Fruit fly (Drosophila melanogaster) whole organism, wandering third instar larva: Measurements from ENCODE around the gene CG18586.

Experiments
- CG32264 ChIP-seq: fragments of 200-800 bp; sonication (Bioruptor generic); optimal IDR thresholded peaks from 2 replicates; lab custom pipeline; 2016; ENCODE audit warnings: missing biosample characterization, missing genetic modification characterization
- CG9705 ChIP-seq: fragments of 200-800 bp; sonication (Bioruptor generic); optimal IDR thresholded peaks from 2 replicates; lab custom pipeline; 2018; ENCODE audit warnings: missing biosample characterization, mild to moderate bottlenecking, missing genetic modification characterization
- CrebA ChIP-seq: fragments of 200-800 bp; sonication (Bioruptor generic); optimal IDR thresholded peaks from 2 replicates; lab custom pipeline; 2016; ENCODE audit warnings: missing biosample characterization, mild to moderate bottlenecking, missing genetic modification characterization, borderline replicate concordance
- Dfd ChIP-seq: fragments of >200 bp; optimal IDR thresholded peaks from 2 replicates; lab custom pipeline; 2017; ENCODE audit warnings: missing biosample characterization, missing genetic modification characterization
- Dif ChIP-seq: fragments of 200-275, 200-300 bp; sonication (Bioruptor generic); optimal IDR thresholded peaks from 2 replicates; lab custom pipeline; 2018; ENCODE audit warnings: missing biosample characterization, missing genetic modification characterization; ENCODE audit not compliant: partially characterized antibody
- GATAd ChIP-seq: sonication (Bioruptor generic); optimal IDR thresholded peaks from 2 replicates; lab custom pipeline; 2016; ENCODE audit warnings: missing biosample characterization, missing genetic modification characterization
- HLH106 ChIP-seq: fragments of 200-800 bp; optimal IDR thresholded peaks from 3 replicates; lab custom pipeline; 2019; ENCODE audit warnings: missing biosample characterization, mild to moderate bottlenecking, missing genetic modification characterization, moderate library complexity
- Hnf4 ChIP-seq: fragments of 200-800 bp; sonication (Bioruptor generic); optimal IDR thresholded peaks from 2 replicates; lab custom pipeline; 2016; ENCODE audit warnings: missing biosample characterization, mild to moderate bottlenecking, missing genetic modification characterization
- Hr78 ChIP-seq: fragments of >200 bp; optimal IDR thresholded peaks from 2 replicates; lab custom pipeline; 2017; ENCODE audit warnings: missing biosample characterization, missing genetic modification characterization
- Jra ChIP-seq: sonication (Bioruptor generic); optimal IDR thresholded peaks from 2 replicates; lab custom pipeline; 2016; ENCODE audit warnings: missing biosample characterization, missing genetic modification characterization
- Myc ChIP-seq: fragments of >200 bp; optimal IDR thresholded peaks from 2 replicates; lab custom pipeline; 2017
- N ChIP-seq: fragments of >200 bp; optimal IDR thresholded peaks from 2 replicates; lab custom pipeline; 2018; ENCODE audit warnings: missing biosample characterization, missing external identifiers, missing genetic modification characterization
- OdsH ChIP-seq: fragments of 200-800 bp; sonication (Bioruptor generic); optimal IDR thresholded peaks from 2 replicates; lab custom pipeline; 2016; ENCODE audit warnings: missing biosample characterization, mild to moderate bottlenecking, missing genetic modification characterization
- Sp1 ChIP-seq: fragments of 200-800 bp; sonication (Bioruptor generic); optimal IDR thresholded peaks from 3 replicates; lab custom pipeline; 2019; ENCODE audit warnings: missing biosample characterization, mild to moderate bottlenecking, missing genetic modification characterization, moderate library complexity
- Vsx2 ChIP-seq: fragments of 200-300, 225-300 bp; sonication (Bioruptor generic); optimal IDR thresholded peaks from 2 replicates; lab custom pipeline; 2018; ENCODE audit warnings: missing biosample characterization, missing genetic modification characterization; ENCODE audit not compliant: partially characterized antibody
- br ChIP-seq: fragments of 200-800 bp; sonication (Bioruptor generic); optimal IDR thresholded peaks from 2 replicates; lab custom pipeline; 2016; ENCODE audit warnings: missing biosample characterization, missing genetic modification characterization
- brk ChIP-seq: fragments of 200-800 bp; sonication (Bioruptor generic); optimal IDR thresholded peaks from 2 replicates; lab custom pipeline; 2016; ENCODE audit warnings: missing biosample characterization, mild to moderate bottlenecking, missing genetic modification characterization
- dl ChIP-seq, 2 experiments: fragments of 175-275, 200-275 bp in 1 of 2; fragments of 200-275 bp in 1 of 2; sonication (Bioruptor generic); optimal IDR thresholded peaks; lab custom pipeline; 2018; ENCODE audit warnings: mild to moderate bottlenecking in 2 of 2, missing biosample characterization in 2 of 2, missing genetic modification characterization in 2 of 2, moderate library complexity in 2 of 2; ENCODE audit not compliant: partially characterized antibody in 2 of 2, insufficient read depth in 1 of 2
- dmrt93B ChIP-seq: fragments of 200-800 bp; sonication (Bioruptor generic); optimal IDR thresholded peaks from 2 replicates; lab custom pipeline; 2018; ENCODE audit warnings: missing biosample characterization, mild to moderate bottlenecking, missing genetic modification characterization
- dsf ChIP-seq: sonication (Bioruptor generic); optimal IDR thresholded peaks from 2 replicates; lab custom pipeline; 2016; ENCODE audit warnings: missing biosample characterization, missing genetic modification characterization, borderline replicate concordance
- ey ChIP-seq: fragments of 200-800 bp; sonication (Bioruptor generic); optimal IDR thresholded peaks from 2 replicates; lab custom pipeline; 2016; ENCODE audit warnings: missing biosample characterization, missing genetic modification characterization
- foxo ChIP-seq, 2 experiments: fragments of 200-800 bp; sonication (Bioruptor generic); optimal IDR thresholded peaks; 2 replicates in 1 of 2; 3 replicates in 1 of 2; lab custom pipeline; 2016 to 2017; ENCODE audit warnings: missing biosample characterization in 2 of 2, missing genetic modification characterization in 2 of 2
- fru ChIP-seq: fragments of 200-800 bp; sonication (Bioruptor generic); optimal IDR thresholded peaks from 3 replicates; lab custom pipeline; 2016; ENCODE audit warnings: missing biosample characterization, mild to moderate bottlenecking, missing genetic modification characterization
- h ChIP-seq: fragments of 200-800 bp; sonication (Bioruptor generic); optimal IDR thresholded peaks from 3 replicates; lab custom pipeline; 2016; ENCODE audit warnings: missing biosample characterization, mild to moderate bottlenecking, missing genetic modification characterization
- jim ChIP-seq: fragments of 175-275, 200-325 bp; sonication (Bioruptor generic); optimal IDR thresholded peaks from 2 replicates; lab custom pipeline; 2016; ENCODE audit warnings: missing biosample characterization, mild to moderate bottlenecking, missing genetic modification characterization
- pan ChIP-seq: fragments of >200 bp; optimal IDR thresholded peaks from 2 replicates; lab custom pipeline; 2017
- psq ChIP-seq: fragments of 200-800 bp; sonication (Bioruptor generic); optimal IDR thresholded peaks from 3 replicates; lab custom pipeline; 2017; ENCODE audit warnings: missing biosample characterization, mild to moderate bottlenecking, missing genetic modification characterization, moderate library complexity
- rgr ChIP-seq: fragments of 200-800 bp; sonication (Bioruptor generic); optimal IDR thresholded peaks from 3 replicates; lab custom pipeline; 2016; ENCODE audit warnings: missing biosample characterization, mild to moderate bottlenecking, missing genetic modification characterization
- sage ChIP-seq: fragments of 200-800 bp; sonication (Bioruptor generic); optimal IDR thresholded peaks from 2 replicates; lab custom pipeline; 2016; ENCODE audit warnings: missing biosample characterization, mild to moderate bottlenecking, missing genetic modification characterization
- sv ChIP-seq: fragments of 200-800 bp; sonication (Bioruptor generic); optimal IDR thresholded peaks from 3 replicates; lab custom pipeline; 2016; ENCODE audit warnings: missing biosample characterization, missing genetic modification characterization
- tai ChIP-seq: sonication (Bioruptor generic); optimal IDR thresholded peaks from 2 replicates; lab custom pipeline; 2016; ENCODE audit warnings: missing biosample characterization, missing genetic modification characterization
- usp ChIP-seq: fragments of >200 bp; optimal IDR thresholded peaks from 2 replicates; lab custom pipeline; 2017; ENCODE audit warnings: missing biosample characterization, missing genetic modification characterization
- woc ChIP-seq: sonication (Bioruptor generic); optimal IDR thresholded peaks from 2 replicates; lab custom pipeline; 2016; ENCODE audit warnings: missing biosample characterization, mild to moderate bottlenecking, missing genetic modification characterization

The CG18586 gene

DNA sequence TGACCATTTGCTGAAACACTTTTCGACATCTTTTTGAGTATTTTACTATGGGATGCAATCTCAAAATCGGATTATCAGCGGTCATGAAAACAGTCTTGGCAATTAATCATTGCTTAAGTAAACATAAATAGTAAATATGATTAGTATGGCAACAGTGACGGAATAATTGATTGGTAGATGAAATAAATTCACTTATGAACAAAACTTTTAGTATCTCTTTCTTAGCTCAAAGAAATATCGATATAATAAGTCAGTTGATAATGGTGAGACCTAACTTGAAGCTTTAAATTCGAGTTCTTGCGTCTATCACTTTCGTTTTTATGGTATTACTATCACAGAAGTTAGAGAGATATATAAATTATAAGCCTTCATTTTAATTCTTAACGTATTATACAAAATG is 1.9 kb upstream of the CG18586 start, which contains the start of gene CG5568:
Gene CG5568 (plus strand): TSS at position 301 of the 400 bp plus-strand sequence.
- no peak for TF ChIP-seq ey (GFP tag; lab: Kevin White, UChicago)

DNA sequence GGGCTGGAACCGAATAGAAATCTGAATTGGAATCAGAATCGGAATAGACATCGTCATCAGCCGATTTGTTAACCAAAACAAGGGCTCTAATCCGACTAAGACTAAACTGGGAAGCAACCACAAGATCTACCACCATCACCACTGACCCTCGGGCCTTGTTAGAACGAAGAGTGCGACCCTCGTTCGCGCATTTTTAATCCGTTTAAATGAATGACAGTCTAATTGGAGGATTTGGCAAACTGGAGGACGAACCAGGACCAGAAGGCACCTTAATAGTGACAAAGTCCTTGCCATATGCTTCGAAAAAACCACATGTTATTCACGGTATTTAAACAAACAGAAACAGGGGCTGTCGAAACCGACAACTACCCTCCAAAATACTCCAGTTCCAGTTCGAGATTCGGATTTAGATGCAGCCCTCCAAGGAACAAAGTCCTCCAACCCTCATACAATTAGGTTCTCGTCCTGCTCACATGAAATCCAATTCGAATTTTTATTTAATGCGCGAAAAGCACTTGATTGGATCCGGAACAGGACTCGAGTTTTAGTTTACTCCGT is 5.7 kb downstream of the CG18586 start:
- no peak for TF ChIP-seq woc
- no peak for TF ChIP-seq jim (GFP tag; lab: Kevin White, UChicago)
- no peak for TF ChIP-seq sv (GFP tag; lab: Kevin White, UChicago)
- no peak for TF ChIP-seq Sp1 (GFP tag; lab: Kevin White, UChicago)
- TF ChIP-seq Myc (lab: Kevin White, UChicago) = no peak
- TF ChIP-seq CG9705 = no peak
- TF ChIP-seq pan = no peak
- no peak for TF ChIP-seq GATAd (GFP tag; lab: Kevin White, UChicago)
- TF ChIP-seq tai (GFP tag; lab: Kevin White, UChicago) = no peak
- no peak for TF ChIP-seq HLH106 (tag; lab: Kevin White, UChicago)
- TF ChIP-seq Hr78 = no peak
- TF ChIP-seq dl (GFP tag; optimal IDR thresholded peaks at IDR 0.05; lab: Kevin White, UChicago; ENCODE audit: insufficient read depth in 1 of 2, partially characterized antibody in 2 of 2) = no peak
- TF ChIP-seq Dfd (GFP tag; lab: Kevin White, UChicago) = no peak
- no peak for TF ChIP-seq sage (GFP tag; lab: Kevin White, UChicago)
- no peak for TF ChIP-seq Jra (GFP tag; lab: Kevin White, UChicago)
- TF ChIP-seq dsf (GFP tag; lab: Kevin White, UChicago) = no peak
- no peak for TF ChIP-seq rgr
- no peak for TF ChIP-seq N
- no peak for TF ChIP-seq dmrt93B (GFP tag; lab: Kevin White, UChicago)
- no peak for TF ChIP-seq psq (GFP tag; lab: Kevin White, UChicago)

DNA sequence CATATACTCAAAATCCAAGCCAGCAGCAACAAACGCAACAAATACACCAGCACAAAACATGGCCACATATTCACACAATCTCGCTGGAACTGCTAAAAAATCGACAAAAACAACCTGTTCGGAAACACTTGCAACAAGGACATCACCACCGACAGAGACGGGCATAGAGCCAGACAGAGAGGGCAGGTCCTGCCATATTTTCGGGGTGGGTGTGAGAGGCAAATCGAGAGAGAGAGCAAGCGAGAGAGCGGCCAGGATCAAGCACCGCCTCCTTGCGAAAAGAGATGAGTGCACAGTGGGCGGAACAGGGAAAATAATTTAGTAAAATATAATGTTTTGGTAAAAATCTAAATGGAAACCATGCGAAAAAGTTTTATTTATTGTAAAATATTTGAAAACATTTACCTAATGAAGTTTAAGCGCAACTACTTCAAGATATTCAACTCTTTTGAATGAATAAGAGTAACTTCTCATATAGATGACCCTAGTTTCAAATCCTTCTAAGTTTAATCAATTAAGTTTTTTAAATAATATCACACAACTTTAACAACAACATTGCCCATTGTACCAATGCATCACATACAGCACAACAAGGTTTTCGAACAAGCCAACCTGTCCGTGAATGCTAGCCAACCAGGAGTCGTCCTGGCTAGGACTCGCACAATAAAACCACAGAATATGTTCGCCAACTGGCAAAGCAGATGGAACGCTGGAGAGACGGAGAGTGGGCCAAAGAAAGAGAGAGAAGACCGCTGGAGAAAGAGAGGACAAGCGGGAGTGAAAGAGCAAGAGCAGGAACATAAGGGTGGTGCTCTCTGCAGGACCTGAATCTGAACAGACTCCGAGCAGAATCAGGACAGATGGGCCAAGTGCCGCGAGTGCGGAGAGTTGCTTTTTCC is 8.4 kb downstream of the CG18586 start:
- TF ChIP-seq Hnf4 = no peak
- no peak for TF ChIP-seq usp (GFP tag; lab: Kevin White, UChicago)
- no peak for TF ChIP-seq Dif (GFP tag; lab: Kevin White, UChicago)
- no peak for TF ChIP-seq N
- TF ChIP-seq Vsx2 = no peak
- peak; percentile 31 for TF ChIP-seq rgr
- TF ChIP-seq OdsH (GFP tag; lab: Kevin White, UChicago) = peak; percentile 47
- no peak for TF ChIP-seq CG32264 (GFP tag; lab: Kevin White, UChicago)
- peak; percentile 37 for TF ChIP-seq h (GFP tag; lab: Kevin White, UChicago)
- TF ChIP-seq CrebA (GFP tag; lab: Kevin White, UChicago) = no peak
- TF ChIP-seq ey (GFP tag; lab: Kevin White, UChicago) = peak; percentile 45
- TF ChIP-seq Myc (lab: Kevin White, UChicago) = no peak
- TF ChIP-seq sv (GFP tag; lab: Kevin White, UChicago) = peak; percentile 35
- no peak for TF ChIP-seq Hr78
- TF ChIP-seq sage (GFP tag; lab: Kevin White, UChicago) = no peak
- peak; percentile 22 for TF ChIP-seq fru (GFP tag; lab: Kevin White, UChicago)
- peak; percentile 40 for TF ChIP-seq woc
- no peak for TF ChIP-seq psq (GFP tag; lab: Kevin White, UChicago)
- no peak for TF ChIP-seq br
- TF ChIP-seq pan = no peak
- no peak for TF ChIP-seq Sp1 (GFP tag; lab: Kevin White, UChicago)
- TF ChIP-seq, all 38 proteins: peak for 7

DNA sequence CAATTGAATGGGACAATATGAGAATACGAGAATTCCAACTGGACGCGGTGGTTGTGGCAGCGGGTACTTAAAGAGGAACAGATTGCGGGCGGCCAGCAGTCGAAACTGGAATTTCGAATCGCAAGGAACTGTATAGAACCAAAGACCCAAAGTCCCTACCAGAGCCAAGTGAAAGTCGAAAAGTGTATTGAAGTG is 9.0 kb downstream of the CG18586 start, which contains the start of gene CG13287:
Gene CG13287 (plus strand): TSS at position 96 of the 195 bp plus-strand sequence.
- TF ChIP-seq dsf (GFP tag; lab: Kevin White, UChicago) = no peak
- no peak for TF ChIP-seq jim (GFP tag; lab: Kevin White, UChicago)
- no peak for TF ChIP-seq brk (GFP tag; lab: Kevin White, UChicago)
- no peak for TF ChIP-seq Hnf4
- TF ChIP-seq foxo (GFP tag; optimal IDR thresholded peaks at IDR 0.05; lab: Kevin White, UChicago) = no peak
- TF ChIP-seq Vsx2 = no peak
- TF ChIP-seq Jra (GFP tag; lab: Kevin White, UChicago) = no peak
- no peak for TF ChIP-seq psq (GFP tag; lab: Kevin White, UChicago)
- TF ChIP-seq, all 38 proteins: peak for 0
